Fruit fly (Drosophila melanogaster): ENCODE measurements around the gene CG45071.
A peak's percentile ranks its signal among the peaks of the same experiment; 100 is the strongest.

Gene CG45071

dm6 chr3L:15098659-15099512 is 6.8 kb upstream of the CG45071 start (continued):
- peak; percentile 59; the same call in 2 of the 3 replicates for TF ChIP-seq ci (GFP tag; IDR thresholded peaks at IDR 0.05)
- peak; percentile 82 for TF ChIP-seq dysf (GFP tag; IDR thresholded peaks at IDR 0.05)
- TF ChIP-seq Usf (GFP tag; optimal IDR thresholded peaks at IDR 0.05): peak; percentile 10
- peak; percentile 43; the same call in 1 of the 2 replicates for TF ChIP-seq cas (GFP tag; IDR thresholded peaks at IDR 0.05)
- no peak; the same call in 1 of the 2 replicates for TF ChIP-seq CG9215 (GFP tag; IDR thresholded peaks at IDR 0.05)
- TF ChIP-seq CG2889 (GFP tag; IDR thresholded peaks at IDR 0.05): 0 out of 3 replicates have a peak, but pooled peaks have one; percentile 8
- peak; percentile 75 for TF ChIP-seq CG11247 (GFP tag; IDR thresholded peaks at IDR 0.05)
- TF ChIP-seq CG30431 (GFP tag; optimal IDR thresholded peaks at IDR 0.05): peak; percentile 6
- TF ChIP-seq pfk (GFP tag; optimal IDR thresholded peaks at IDR 0.05): peak; percentile 40
- TF ChIP-seq CG18619 (GFP tag; optimal IDR thresholded peaks at IDR 0.05): peak; percentile 61
- peak; percentile 91 for TF ChIP-seq CG6683 (GFP tag; optimal IDR thresholded peaks at IDR 0.05)
- no peak for TF ChIP-seq pzg (GFP tag; optimal IDR thresholded peaks at IDR 0.05)
- peak; percentile 34 for TF ChIP-seq her (GFP tag; optimal IDR thresholded peaks at IDR 0.05)
- TF ChIP-seq Nf-YC (tag; optimal IDR thresholded peaks at IDR 0.05): peak; percentile 80
- no peak for TF ChIP-seq tx (GFP tag; optimal IDR thresholded peaks at IDR 0.05)
- TF ChIP-seq ftz-f1 (GFP tag; optimal IDR thresholded peaks at IDR 0.05): no peak
- TF ChIP-seq CG10979 (tag; optimal IDR thresholded peaks at IDR 0.05): peak; percentile 97
- no peak for TF ChIP-seq Sry-δ (GFP tag; optimal IDR thresholded peaks at IDR 0.05)
- peak; percentile 89 for TF ChIP-seq zen (tag; optimal IDR thresholded peaks at IDR 0.05)
- no peak for TF ChIP-seq vfl (GFP tag; optimal IDR thresholded peaks at IDR 0.05)
- TF ChIP-seq CG10959 (GFP tag; IDR thresholded peaks at IDR 0.05): peak; percentile 70
- TF ChIP-seq CG34376 (GFP tag; optimal IDR thresholded peaks at IDR 0.05): peak; percentile 69
- TF ChIP-seq CG31365 (tag; optimal IDR thresholded peaks at IDR 0.05): peak; percentile 45
- TF ChIP-seq caup (GFP tag; optimal IDR thresholded peaks at IDR 0.05; ENCODE audit: severe bottlenecking): peak; percentile 84
- no peak for TF ChIP-seq CG9876 (GFP tag; optimal IDR thresholded peaks at IDR 0.05)
- TF ChIP-seq shn (GFP tag; optimal IDR thresholded peaks at IDR 0.05): no peak
- TF ChIP-seq vnd (GFP tag; IDR thresholded peaks at IDR 0.05; ENCODE audit: partially characterized antibody): no peak
- TF ChIP-seq Sry-β (GFP tag; optimal IDR thresholded peaks at IDR 0.05): peak; percentile 41
- TF ChIP-seq az2 (GFP tag; optimal IDR thresholded peaks at IDR 0.05): peak; percentile 80
- TF ChIP-seq CTCF (GFP tag; optimal IDR thresholded peaks at IDR 0.05): peak; percentile 32
- peak; percentile 91 for TF ChIP-seq HLH3B (GFP tag; IDR thresholded peaks at IDR 0.05)
- TF ChIP-seq CG7987 (GFP tag; optimal IDR thresholded peaks at IDR 0.05): peak; percentile 67
- peak; percentile 88 for TF ChIP-seq CG6254 (GFP tag; optimal IDR thresholded peaks at IDR 0.05)
- TF ChIP-seq cad (GFP tag; optimal IDR thresholded peaks at IDR 0.05): no peak
- TF ChIP-seq CG6854 (GFP tag; optimal IDR thresholded peaks at IDR 0.05): peak; percentile 81
- TF ChIP-seq yki (optimal IDR thresholded peaks at IDR 0.05): peak; percentile 23
- TF ChIP-seq CG14050 (GFP tag; IDR thresholded peaks at IDR 0.05): peak; percentile 61; the same call in 2 of the 3 replicates
- TF ChIP-seq rib (GFP tag; IDR thresholded peaks at IDR 0.05): no peak; the same call in 1 of the 2 replicates
- TF ChIP-seq croc (GFP tag; conservative IDR thresholded peaks at IDR 0.05): peak; percentile 82
- peak; percentile 34; the same call in 1 of the 2 replicates for TF ChIP-seq seq (GFP tag; IDR thresholded peaks at IDR 0.05)
- peak; percentile 90 for TF ChIP-seq CG6689 (GFP tag; IDR thresholded peaks at IDR 0.05)
- TF ChIP-seq dati (GFP tag; IDR thresholded peaks at IDR 0.05): no peak
- peak; percentile 92 for TF ChIP-seq CG18599 (GFP tag; optimal IDR thresholded peaks at IDR 0.05)
- TF ChIP-seq CG7556 (GFP tag; optimal IDR thresholded peaks at IDR 0.05): peak; percentile 93
- peak; percentile 68; the same call in 1 of the 2 replicates for TF ChIP-seq CG10321 (GFP tag; IDR thresholded peaks at IDR 0.05)
- TF ChIP-seq CG15011 (GFP tag; optimal IDR thresholded peaks at IDR 0.05): peak; percentile 69
- peak; percentile 12 for TF ChIP-seq disco-r (GFP tag; optimal IDR thresholded peaks at IDR 0.05)
- TF ChIP-seq CG4617 (GFP tag; optimal IDR thresholded peaks at IDR 0.05; ENCODE audit: borderline replicate concordance): no peak
- no peak for TF ChIP-seq ems (GFP tag; optimal IDR thresholded peaks at IDR 0.05)
- peak; percentile 76 for TF ChIP-seq CG7357 (GFP tag; IDR thresholded peaks at IDR 0.05)

All from whole organism, embryonic.